Fruit fly (Drosophila melanogaster): ENCODE results near the gene LIMK1.

LIMK1 gene

dm6 chrX:12579506-12579999 lies 12.4 kb downstream of the LIMK1 start (continued):
- peak; percentile 99 for TF ChIP-seq Smox (GFP tag; optimal IDR thresholded peaks at IDR 0.05)
- TF ChIP-seq CG6276 (GFP tag; optimal IDR thresholded peaks at IDR 0.05) = peak; percentile 98
- peak; percentile 94 for TF ChIP-seq CG16779 (tag; optimal IDR thresholded peaks at IDR 0.05)
- peak; percentile 92 for TF ChIP-seq CG9139 (GFP tag; optimal IDR thresholded peaks at IDR 0.05)
- peak; percentile 98 for TF ChIP-seq dac (GFP tag; optimal IDR thresholded peaks at IDR 0.05)
- peak; percentile 98 for TF ChIP-seq CG8119 (GFP tag; IDR thresholded peaks at IDR 0.05)
- peak; percentile 97 for TF ChIP-seq CG11902 (GFP tag; optimal IDR thresholded peaks at IDR 0.05)
- peak; percentile 97 for TF ChIP-seq CG6808 (GFP tag; optimal IDR thresholded peaks at IDR 0.05)
- TF ChIP-seq CG11762 (GFP tag; optimal IDR thresholded peaks at IDR 0.05; ENCODE audit: insufficient read depth) = peak; percentile 99
- peak; percentile 99 for TF ChIP-seq pdm3 (GFP tag; optimal IDR thresholded peaks at IDR 0.05)
- peak; percentile 98 for TF ChIP-seq Hr4 (GFP tag; optimal IDR thresholded peaks at IDR 0.05)
- TF ChIP-seq esn (GFP tag; optimal IDR thresholded peaks at IDR 0.05) = peak; percentile 99
- TF ChIP-seq CG6792 (GFP tag; optimal IDR thresholded peaks at IDR 0.05) = peak; percentile 98
- peak; percentile 97 for TF ChIP-seq eg (GFP tag; IDR thresholded peaks at IDR 0.05)
- peak; percentile 73 to 96 for TF ChIP-seq ss (GFP tag; optimal IDR thresholded peaks at IDR 0.05)
- TF ChIP-seq CG31627 (GFP tag; optimal IDR thresholded peaks at IDR 0.05) = peak; percentile 99
- peak; percentile 98 for TF ChIP-seq cyc (GFP tag; optimal IDR thresholded peaks at IDR 0.05)
- TF ChIP-seq CG6163 (GFP tag; IDR thresholded peaks at IDR 0.05) = peak; percentile 93
- TF ChIP-seq Ets21C (GFP tag; optimal IDR thresholded peaks at IDR 0.05) = peak; percentile 98
- peak; percentile 99 for TF ChIP-seq lz (GFP tag; optimal IDR thresholded peaks at IDR 0.05)
- TF ChIP-seq Gug (GFP tag; IDR thresholded peaks at IDR 0.05) = peak; percentile 96
- peak; percentile 97 for TF ChIP-seq fd59A (GFP tag; optimal IDR thresholded peaks at IDR 0.05)
- peak; percentile 92 for TF ChIP-seq fkh (GFP tag; optimal IDR thresholded peaks at IDR 0.05)
- TF ChIP-seq Lpt (GFP tag; optimal IDR thresholded peaks at IDR 0.05) = peak; percentile 98
- peak; percentile 98 for TF ChIP-seq Eip75B (GFP tag; optimal IDR thresholded peaks at IDR 0.05)
- peak; percentile 98 for TF ChIP-seq CG8319 (GFP tag; optimal IDR thresholded peaks at IDR 0.05)
- TF ChIP-seq net (GFP tag; optimal IDR thresholded peaks at IDR 0.05) = peak; percentile 98
- TF ChIP-seq CG32006 (GFP tag; optimal IDR thresholded peaks at IDR 0.05) = peak; percentile 99
- TF ChIP-seq Hr39 (GFP tag; optimal IDR thresholded peaks at IDR 0.05) = peak; percentile 99
- TF ChIP-seq Hr38 (GFP tag; optimal IDR thresholded peaks at IDR 0.05) = peak; percentile 51
- peak; percentile 99 for TF ChIP-seq Met (GFP tag; optimal IDR thresholded peaks at IDR 0.05)
- peak; percentile 92 for TF ChIP-seq dsx (GFP tag; optimal IDR thresholded peaks at IDR 0.05; ENCODE audit: poor library complexity, severe bottlenecking)
- peak; percentile 100 for TF ChIP-seq Eip78C (GFP tag)

- TF ChIP-seq fd85E (GFP tag; optimal IDR thresholded peaks at IDR 0.05) = no peak
- TF ChIP-seq Sox14 (GFP tag; optimal IDR thresholded peaks at IDR 0.05) = peak; percentile 55
- peak; percentile 53 for TF ChIP-seq net (GFP tag; optimal IDR thresholded peaks at IDR 0.05)
- TF ChIP-seq CG6163 (GFP tag; IDR thresholded peaks at IDR 0.05) = peak; percentile 72; the same call in 2 of the 3 replicates
- peak; percentile 33 for TF ChIP-seq Sox15 (GFP tag; optimal IDR thresholded peaks at IDR 0.05)
- TF ChIP-seq achi (GFP tag; optimal IDR thresholded peaks at IDR 0.05) = peak; percentile 60
- TF ChIP-seq CG8632 (GFP tag; optimal IDR thresholded peaks at IDR 0.05) = peak; percentile 34
- no peak for TF ChIP-seq CG6808 (GFP tag; optimal IDR thresholded peaks at IDR 0.05)
- TF ChIP-seq Hr39 (GFP tag; optimal IDR thresholded peaks at IDR 0.05) = peak; percentile 41
- TF ChIP-seq OdsH (GFP tag; optimal IDR thresholded peaks at IDR 0.05) = peak; percentile 45
- peak; percentile 51 for TF ChIP-seq Smox (GFP tag; optimal IDR thresholded peaks at IDR 0.05)
- no peak for TF ChIP-seq Blimp-1 (GFP tag; optimal IDR thresholded peaks at IDR 0.05)
- TF ChIP-seq salr (GFP tag; optimal IDR thresholded peaks at IDR 0.05) = peak in 1 of 2 experiments; percentile 7
- TF ChIP-seq CG3919 (GFP tag; optimal IDR thresholded peaks at IDR 0.05) = peak; percentile 56
- peak; percentile 51 for TF ChIP-seq CG31627 (GFP tag; optimal IDR thresholded peaks at IDR 0.05)
- TF ChIP-seq CG11762 (GFP tag; optimal IDR thresholded peaks at IDR 0.05; ENCODE audit: insufficient read depth) = no peak
- TF ChIP-seq CG10631 (GFP tag; optimal IDR thresholded peaks at IDR 0.05) = peak; percentile 47
- no peak for TF ChIP-seq CG11294 (GFP tag; IDR thresholded peaks at IDR 0.05)
- TF ChIP-seq Ets21C (GFP tag; optimal IDR thresholded peaks at IDR 0.05) = no peak
- TF ChIP-seq CG4318 (GFP tag; optimal IDR thresholded peaks at IDR 0.05) = peak; percentile 47
- TF ChIP-seq fkh (GFP tag; optimal IDR thresholded peaks at IDR 0.05) = no peak
- TF ChIP-seq CG6792 (GFP tag; optimal IDR thresholded peaks at IDR 0.05) = peak; percentile 5
- TF ChIP-seq eg (GFP tag; IDR thresholded peaks at IDR 0.05) = peak; percentile 63
- TF ChIP-seq Ets96B (tag; optimal IDR thresholded peaks at IDR 0.05) = peak; percentile 31
- TF ChIP-seq topi (GFP tag; optimal IDR thresholded peaks at IDR 0.05) = peak; percentile 65
- TF ChIP-seq Gug (GFP tag; IDR thresholded peaks at IDR 0.05) = peak; percentile 61
- TF ChIP-seq fd59A (GFP tag; optimal IDR thresholded peaks at IDR 0.05) = peak; percentile 13
- peak; percentile 4 for TF ChIP-seq Eip75B (GFP tag; optimal IDR thresholded peaks at IDR 0.05)
- peak; percentile 69 for TF ChIP-seq CG15336 (GFP tag; IDR thresholded peaks at IDR 0.05)
These were observed 13.2 kb downstream of the LIMK1 start for dm6 chrX:12578701-12579372.

Measured in whole organism, prepupa.